Worm (Caenorhabditis elegans) whole organism, L1 larva: Measurements from ENCODE around the gene glb-19.

Experiments used
- C16A3.4 ChIP-seq: fragments of 150-350 bp; optimal IDR thresholded peaks from 2 replicates; lab custom pipeline; 2014; ENCODE audit warnings: missing biosample characterization, missing genetic modification characterization
- F16B12.6 ChIP-seq: fragments of 150-350 bp; optimal IDR thresholded peaks from 2 replicates; lab custom pipeline; 2014; ENCODE audit warnings: missing biosample characterization, missing genetic modification characterization
- Y116A8C.19 ChIP-seq: sonication (generic microtip); optimal IDR thresholded peaks from 2 replicates; lab custom pipeline; 2016; ENCODE audit warnings: missing compliant biosample characterization, missing genetic modification characterization, borderline replicate concordance
- aly-2 ChIP-seq: fragments of 150-350 bp; optimal IDR thresholded peaks from 2 replicates; lab custom pipeline; 2014; ENCODE audit warnings: missing biosample characterization, missing genetic modification characterization
- ceh-63 ChIP-seq: fragments of 200-800 bp; sonication (Bioruptor generic); optimal IDR thresholded peaks from 2 replicates; lab custom pipeline; 2018; ENCODE audit warnings: mild to moderate bottlenecking, missing genetic modification characterization, missing compliant biosample characterization
- ceh-82 ChIP-seq, 3 experiments: fragments of 150-350 bp in 1 of 3; sonication (generic microtip) in 2 of 3; optimal IDR thresholded peaks; 2 replicates each; lab custom pipeline; 2014 to 2017; ENCODE audit warnings: missing biosample characterization in 3 of 3, missing genetic modification characterization in 3 of 3
- ceh-90 ChIP-seq: sonication (generic microtip); optimal IDR thresholded peaks from 2 replicates; lab custom pipeline; 2016; ENCODE audit warnings: missing genetic modification characterization, missing compliant biosample characterization
- ces-1 ChIP-seq: fragments of 150-350 bp; optimal IDR thresholded peaks from 2 replicates; lab custom pipeline; 2014; ENCODE audit warnings: missing biosample characterization, missing genetic modification reagents, missing genetic modification characterization
- efl-3 ChIP-seq: fragments of 200-800 bp; sonication (Bioruptor generic); optimal IDR thresholded peaks from 2 replicates; lab custom pipeline; 2018; ENCODE audit warnings: mild to moderate bottlenecking, missing genetic modification characterization, missing compliant biosample characterization
- egl-27 ChIP-seq, 2 experiments: fragments of 150-350 bp in 1 of 2; sonication (generic microtip); optimal IDR thresholded peaks; 3 replicates each; lab custom pipeline; 2017 to 2018; ENCODE audit warnings: missing biosample characterization in 2 of 2, missing genetic modification characterization in 2 of 2, missing genetic modification reagents in 2 of 2
- elt-3 ChIP-seq, 6 experiments: fragments of 150-350 bp in 1 of 6; sonication (generic microtip); optimal IDR thresholded peaks; 2 replicates each; lab custom pipeline; 2017 to 2018; ENCODE audit warnings: missing biosample characterization in 6 of 6, missing genetic modification characterization in 6 of 6, inconsistent platforms in 1 of 6
- fkh-4 ChIP-seq: sonication (generic microtip); optimal IDR thresholded peaks from 2 replicates; lab custom pipeline; 2016; ENCODE audit warnings: missing compliant biosample characterization, missing genetic modification characterization, borderline replicate concordance
- grh-1 ChIP-seq: fragments of 200-800 bp; sonication (Bioruptor generic); IDR thresholded peaks from 2 replicates; pipeline ENCODE4 v1.3.6; 2022; ENCODE audit warnings: missing genetic modification reagents, missing genetic modification characterization, missing compliant biosample characterization
- hlh-4 ChIP-seq: sonication (generic microtip); optimal IDR thresholded peaks from 2 replicates; lab custom pipeline; 2016; ENCODE audit warnings: mild to moderate bottlenecking, missing genetic modification characterization, missing compliant biosample characterization
- irx-1 ChIP-seq: sonication (generic microtip); optimal IDR thresholded peaks from 2 replicates; lab custom pipeline; 2016; ENCODE audit warnings: missing genetic modification characterization, missing compliant biosample characterization
- isw-1 ChIP-seq: fragments of 200-800 bp; sonication (Bioruptor generic); IDR thresholded peaks from 2 replicates; pipeline ENCODE4 v1.3.6; 2022; ENCODE audit warnings: missing genetic modification characterization, missing compliant biosample characterization
- jun-1 ChIP-seq: fragments of 150-350 bp; optimal IDR thresholded peaks from 2 replicates; lab custom pipeline; 2014; ENCODE audit warnings: missing biosample characterization, missing genetic modification reagents, missing genetic modification characterization
- lin-13 ChIP-seq: fragments of 150-350 bp; optimal IDR thresholded peaks from 2 replicates; lab custom pipeline; 2014; ENCODE audit warnings: missing biosample characterization, missing genetic modification reagents, missing genetic modification characterization
- lin-14 ChIP-seq: fragments of 200-800 bp; sonication (Bioruptor generic); optimal IDR thresholded peaks from 2 replicates; lab custom pipeline; 2018; ENCODE audit warnings: mild to moderate bottlenecking, missing genetic modification characterization, moderate library complexity, missing compliant biosample characterization
- lin-35 ChIP-seq, 2 experiments: fragments of 150-350 bp; optimal IDR thresholded peaks; 2 replicates each; lab custom pipeline; 2014; ENCODE audit warnings: missing biosample characterization in 2 of 2, missing genetic modification characterization in 2 of 2, missing genetic modification reagents in 2 of 2
- lin-39 ChIP-seq: fragments of 150-350 bp; optimal IDR thresholded peaks from 2 replicates; lab custom pipeline; 2014; ENCODE audit warnings: missing biosample characterization, missing genetic modification reagents, missing genetic modification characterization
- lsy-2 ChIP-seq, 2 experiments: fragments of 150-350 bp; optimal IDR thresholded peaks; 2 replicates each; lab custom pipeline; 2014; ENCODE audit warnings: missing biosample characterization in 2 of 2, missing genetic modification characterization in 2 of 2
- mdl-1 ChIP-seq, 2 experiments: fragments of 150-350 bp; optimal IDR thresholded peaks; 2 replicates each; lab custom pipeline; 2014 to 2017; ENCODE audit warnings: missing biosample characterization in 2 of 2, missing genetic modification characterization in 2 of 2, inconsistent platforms in 1 of 2
- nhr-11 ChIP-seq: fragments of 150-350 bp; optimal IDR thresholded peaks from 2 replicates; lab custom pipeline; 2014; ENCODE audit warnings: missing biosample characterization, missing genetic modification characterization
- nhr-12 ChIP-seq: sonication (generic microtip); optimal IDR thresholded peaks from 2 replicates; lab custom pipeline; 2017; ENCODE audit warnings: missing biosample characterization, missing genetic modification characterization
- nhr-19 ChIP-seq: fragments of 200-800 bp; sonication (Bioruptor generic); conservative IDR thresholded peaks from 2 replicates; pipeline ENCODE4 v1.3.6; 2022; ENCODE audit warnings: missing genetic modification characterization, missing compliant biosample characterization
- nhr-20 ChIP-seq: sonication (generic microtip); optimal IDR thresholded peaks from 2 replicates; lab custom pipeline; 2016; ENCODE audit warnings: mild to moderate bottlenecking, missing genetic modification characterization, missing compliant biosample characterization
- nhr-71 ChIP-seq: sonication (generic microtip); optimal IDR thresholded peaks from 2 replicates; lab custom pipeline; 2016; ENCODE audit warnings: mild to moderate bottlenecking, missing genetic modification characterization, moderate library complexity, missing compliant biosample characterization
- nhr-76 ChIP-seq: sonication (generic microtip); optimal IDR thresholded peaks from 2 replicates; lab custom pipeline; 2017; ENCODE audit warnings: missing biosample characterization, missing genetic modification characterization
- nhr-85 ChIP-seq: sonication (generic microtip); peaks from one replicate; lab custom pipeline; 2016; ENCODE audit warnings: missing genetic modification characterization, inconsistent platforms, missing compliant biosample characterization
- pag-3 ChIP-seq: sonication (generic microtip); optimal IDR thresholded peaks from 2 replicates; lab custom pipeline; 2017; ENCODE audit warnings: missing genetic modification characterization, mild to moderate bottlenecking, missing compliant biosample characterization, antibody characterized with exemption, borderline replicate concordance; ENCODE audit not compliant: insufficient read depth
- pqm-1 ChIP-seq: sonication (generic microtip); optimal IDR thresholded peaks from 3 replicates; lab custom pipeline; 2017; ENCODE audit warnings: missing biosample characterization, missing genetic modification characterization
- snu-23 ChIP-seq: sonication (generic microtip); optimal IDR thresholded peaks from 2 replicates; lab custom pipeline; 2016; ENCODE audit warnings: missing genetic modification characterization, missing compliant biosample characterization
- sptf-1 ChIP-seq: fragments of 150-350 bp; optimal IDR thresholded peaks from 2 replicates; lab custom pipeline; 2014; ENCODE audit warnings: missing biosample characterization, missing genetic modification characterization
- tlp-1 ChIP-seq: fragments of 150-350 bp; optimal IDR thresholded peaks from 2 replicates; lab custom pipeline; 2014; ENCODE audit warnings: missing biosample characterization, missing genetic modification characterization
- unc-130 ChIP-seq: fragments of 150-350 bp; optimal IDR thresholded peaks from 2 replicates; lab custom pipeline; 2017; ENCODE audit warnings: missing biosample characterization, missing genetic modification characterization, inconsistent platforms
- unc-62 ChIP-seq: fragments of 150-350 bp; optimal IDR thresholded peaks from 2 replicates; lab custom pipeline; 2014; ENCODE audit warnings: missing biosample characterization, missing genetic modification reagents, missing genetic modification characterization
- unc-98 ChIP-seq: fragments of 200-800 bp; sonication (Bioruptor generic); IDR thresholded peaks from 2 replicates; pipeline ENCODE4 v1.3.6; 2022; ENCODE audit warnings: missing genetic modification characterization, missing compliant biosample characterization
- vab-15 ChIP-seq: sonication (generic microtip); optimal IDR thresholded peaks from 2 replicates; lab custom pipeline; 2017; ENCODE audit warnings: missing genotype, mild to moderate bottlenecking, missing genetic modification characterization, missing compliant biosample characterization
- zip-4 ChIP-seq: fragments of 200-800 bp; sonication (Bioruptor generic); optimal IDR thresholded peaks from 2 replicates; lab custom pipeline; 2018; ENCODE audit warnings: mild to moderate bottlenecking, missing genetic modification characterization, moderate library complexity, missing compliant biosample characterization
- ztf-11 ChIP-seq, 2 experiments: sonication (generic microtip); optimal IDR thresholded peaks; 2 replicates each; lab custom pipeline; 2016 to 2017; ENCODE audit warnings: missing genetic modification characterization in 2 of 2, missing biosample characterization in 1 of 2, missing compliant biosample characterization in 1 of 2

The glb-19 gene

ce11 chrIV:10682155-10682749 is 28.3 kb upstream of the glb-19 start, which contains the start of gene fmo-2:
TSS of gene fmo-2 (plus strand) at chrIV:10682524.
- TF ChIP-seq ceh-82 (tag; optimal IDR thresholded peaks at IDR 0.05; lab: Kevin White, UChicago) = no peak
- no peak for TF ChIP-seq grh-1 (GFP tag; lab: Robert Waterston, UW)
- peak; percentile 54 for TF ChIP-seq nhr-20 (tag; lab: Kevin White, UChicago)
- no peak for TF ChIP-seq irx-1 (tag; lab: Kevin White, UChicago)
- peak in 1 of 6 experiments; percentile 42 for TF ChIP-seq elt-3 (tag; optimal IDR thresholded peaks at IDR 0.05; lab: Kevin White, UChicago)
- TF ChIP-seq vab-15 (tag; lab: Kevin White, UChicago) = no peak
- TF ChIP-seq ztf-11 (tag; optimal IDR thresholded peaks at IDR 0.05; lab: Kevin White, UChicago) = no peak
- TF ChIP-seq nhr-11 = no peak
- TF ChIP-seq F16B12.6 = no peak
- TF ChIP-seq nhr-76 (tag; lab: Kevin White, UChicago) = no peak
- peak in 1 of 2 experiments; percentile 69 for TF ChIP-seq lin-35 (GFP tag; optimal IDR thresholded peaks at IDR 0.05; lab: Kevin White, UChicago)
- peak; percentile 50 for TF ChIP-seq lin-14 (GFP tag; lab: Kevin White, UChicago)
- no peak for TF ChIP-seq nhr-71 (tag; lab: Kevin White, UChicago)
- peak; percentile 28 for TF ChIP-seq jun-1
- no peak for TF ChIP-seq ces-1 (GFP tag; lab: Kevin White, UChicago)
- TF ChIP-seq mdl-1 (tag; optimal IDR thresholded peaks at IDR 0.05; lab: Kevin White, UChicago) = peak in 1 of 2 experiments; percentile 94
- no peak for TF ChIP-seq unc-130 (tag; lab: Kevin White, UChicago)
- no peak for TF ChIP-seq sptf-1 (tag; lab: Kevin White, UChicago)
- peak; percentile 29 for TF ChIP-seq C16A3.4
- peak; percentile 40; the same call in 1 of the 2 replicates for TF ChIP-seq nhr-19 (GFP tag; lab: Robert Waterston, UW)
- TF ChIP-seq pqm-1 (tag; lab: Kevin White, UChicago) = no peak
- TF ChIP-seq nhr-85 (tag; lab: Kevin White, UChicago) = peak; percentile 41

- no peak for TF ChIP-seq unc-98 (GFP tag; lab: Robert Waterston, UW)
- TF ChIP-seq nhr-12 (tag; lab: Kevin White, UChicago) = no peak
- TF ChIP-seq egl-27 (tag; optimal IDR thresholded peaks at IDR 0.05; lab: Kevin White, UChicago) = no peak
- no peak for TF ChIP-seq ztf-11 (tag; optimal IDR thresholded peaks at IDR 0.05; lab: Kevin White, UChicago)
- TF ChIP-seq isw-1 (GFP tag; lab: Robert Waterston, UW) = no peak
- no peak for TF ChIP-seq sptf-1 (tag; lab: Kevin White, UChicago)
- no peak for TF ChIP-seq lin-39
- no peak for TF ChIP-seq unc-130 (tag; lab: Kevin White, UChicago)
- TF ChIP-seq snu-23 = no peak
- TF ChIP-seq Y116A8C.19 (tag; lab: Kevin White, UChicago) = no peak
- TF ChIP-seq aly-2 (tag; lab: Kevin White, UChicago) = no peak
Observed at ce11 chrIV:10680379-10680778, 26.4 kb upstream of the glb-19 start, which contains the start of gene K08C7.4. TSS of gene K08C7.4 (minus strand) at chrIV:10680479.

ce11 chrIV:10668561-10668960 is 14.6 kb upstream of the glb-19 start:
- TF ChIP-seq unc-62 (GFP tag; lab: Kevin White, UChicago) (no peak), egl-27 (tag; optimal IDR thresholded peaks at IDR 0.05; lab: Kevin White, UChicago) (no peak), ceh-63 (no peak), zip-4 (GFP tag; lab: Kevin White, UChicago) (no peak), ztf-11 (tag; optimal IDR thresholded peaks at IDR 0.05; lab: Kevin White, UChicago) (no peak), C16A3.4 (no peak), lin-13 (GFP tag; lab: Kevin White, UChicago) (no peak), tlp-1 (tag; lab: Kevin White, UChicago) (no peak), vab-15 (tag; lab: Kevin White, UChicago) (no peak), nhr-11 (no peak), lsy-2 (tag; optimal IDR thresholded peaks at IDR 0.05; lab: Kevin White, UChicago) (no peak), ceh-90 (no peak), pag-3 (tag; lab: Kevin White, UChicago) (no peak), hlh-4 (tag; lab: Kevin White, UChicago) (no peak), fkh-4 (no peak), efl-3 (GFP tag; lab: Kevin White, UChicago) (no peak)
